Fruit fly (Drosophila melanogaster): ENCODE measurements around the gene mge.

mge gene

dm6 chr3L:3908838-3909810 is 607 bp downstream of the mge start (continued):
- TF ChIP-seq CG7928 (GFP tag; optimal IDR thresholded peaks at IDR 0.05) (no peak), pzg (GFP tag; optimal IDR thresholded peaks at IDR 0.05) (peak; percentile 79), stwl (tag; optimal IDR thresholded peaks at IDR 0.05) (peak; percentile 72), h (optimal IDR thresholded peaks at IDR 0.05) (no peak), unc-4 (GFP tag; IDR thresholded peaks at IDR 0.05; ENCODE audit: partially characterized antibody) (peak; percentile 62), gcm2 (GFP tag; optimal IDR thresholded peaks at IDR 0.05) (no peak), CG11504 (tag; optimal IDR thresholded peaks at IDR 0.05) (no peak), CG9727 (GFP tag; optimal IDR thresholded peaks at IDR 0.05) (no peak), H15 (GFP tag; IDR thresholded peaks at IDR 0.05) (no peak), YL-1 (GFP tag; optimal IDR thresholded peaks at IDR 0.05) (peak; percentile 31), dm (GFP tag; optimal IDR thresholded peaks at IDR 0.05) (peak; percentile 41), CG4854 (GFP tag; optimal IDR thresholded peaks at IDR 0.05) (no peak), CG14965 (GFP tag; optimal IDR thresholded peaks at IDR 0.05; ENCODE audit: borderline replicate concordance) (no peak), gce (GFP tag; IDR thresholded peaks at IDR 0.05) (no peak), CG13624 (GFP tag; optimal IDR thresholded peaks at IDR 0.05) (no peak), Side (GFP tag; optimal IDR thresholded peaks at IDR 0.05) (no peak), CG4820 (GFP tag; optimal IDR thresholded peaks at IDR 0.05) (no peak), CG13287 (GFP tag; IDR thresholded peaks at IDR 0.05; ENCODE audit: partially characterized antibody) (peak; percentile 74), ftz-f1 (GFP tag; optimal IDR thresholded peaks at IDR 0.05) (no peak), CG11093 (GFP tag; IDR thresholded peaks at IDR 0.05) (no peak), nerfin-1 (tag; optimal IDR thresholded peaks at IDR 0.05) (no peak), cad (GFP tag; optimal IDR thresholded peaks at IDR 0.05) (no peak), lab (GFP tag; optimal IDR thresholded peaks at IDR 0.05) (no peak), Nf-YA (GFP tag; IDR thresholded peaks at IDR 0.05) (no peak), NK7.1 (GFP tag; optimal IDR thresholded peaks at IDR 0.05) (no peak), grn (GFP tag; optimal IDR thresholded peaks at IDR 0.05) (no peak), sob (GFP tag; IDR thresholded peaks at IDR 0.05) (peak; percentile 8; the same call in 1 of the 2 replicates), slbo (GFP tag; IDR thresholded peaks at IDR 0.05) (no peak), Tbp (GFP tag; optimal IDR thresholded peaks at IDR 0.05) (no peak), CG34224 (GFP tag; IDR thresholded peaks at IDR 0.05; ENCODE audit: partially characterized antibody) (peak; percentile 68), CG18599 (GFP tag; optimal IDR thresholded peaks at IDR 0.05) (no peak), CG17912 (GFP tag; optimal IDR thresholded peaks at IDR 0.05) (no peak), CG11085 (GFP tag; IDR thresholded peaks at IDR 0.05) (no peak), gcm (GFP tag; optimal IDR thresholded peaks at IDR 0.05) (no peak), CG17328 (GFP tag; IDR thresholded peaks at IDR 0.05) (no peak), kah (GFP tag; optimal IDR thresholded peaks at IDR 0.05) (no peak), pnt (GFP tag; optimal IDR thresholded peaks at IDR 0.05) (no peak), HLH4C (GFP tag; IDR thresholded peaks at IDR 0.05; ENCODE audit: partially characterized antibody) (peak; percentile 64; the same call in 2 of the 3 replicates), Med (GFP tag) (peak; percentile 76), ash1 (GFP tag; optimal IDR thresholded peaks at IDR 0.05) (no peak), HmgD (GFP tag; optimal IDR thresholded peaks at IDR 0.05) (no peak), Asciz (GFP tag; optimal IDR thresholded peaks at IDR 0.05) (no peak), CG6254 (GFP tag; optimal IDR thresholded peaks at IDR 0.05) (no peak), Hr78 (GFP tag; optimal IDR thresholded peaks at IDR 0.05) (no peak), CG8765 (GFP tag; IDR thresholded peaks at IDR 0.05) (no peak), CG6813 (GFP tag; optimal IDR thresholded peaks at IDR 0.05) (no peak), CG15011 (GFP tag; optimal IDR thresholded peaks at IDR 0.05) (no peak), CG11398 (GFP tag; optimal IDR thresholded peaks at IDR 0.05) (no peak), CG17385 (GFP tag; optimal IDR thresholded peaks at IDR 0.05) (no peak)

Measured in whole organism, embryonic.